Worm (Caenorhabditis elegans) whole organism, L2 larva: ENCODE data around the gene mre-11.

Experiments used
- C34F6.9 ChIP-seq: fragments of 150-350 bp; optimal IDR thresholded peaks from 2 replicates; lab custom pipeline; 2014; ENCODE audit warnings: missing biosample characterization, missing genetic modification characterization
- F13H6.1 ChIP-seq: sonication (generic microtip); optimal IDR thresholded peaks from 2 replicates; lab custom pipeline; 2016; ENCODE audit warnings: missing genetic modification characterization, missing compliant biosample characterization
- R02D3.7 ChIP-seq: fragments of 150-350 bp; optimal IDR thresholded peaks from 2 replicates; lab custom pipeline; 2014; ENCODE audit warnings: missing biosample characterization, missing genetic modification characterization
- Y55F3AM.14 ChIP-seq: fragments of 200-800 bp; sonication (Bioruptor generic); optimal IDR thresholded peaks from 2 replicates; lab custom pipeline; 2018; ENCODE audit warnings: mild to moderate bottlenecking, missing genetic modification characterization, missing compliant biosample characterization
- aly-2 ChIP-seq: fragments of 150-350 bp; optimal IDR thresholded peaks from 2 replicates; lab custom pipeline; 2014; ENCODE audit warnings: missing biosample characterization, missing genetic modification characterization
- ama-1 ChIP-seq: fragments of 150-350 bp; optimal IDR thresholded peaks from 2 replicates; lab custom pipeline; 2018; ENCODE audit warnings: inconsistent platforms
- blmp-1 ChIP-seq: sonication (generic microtip); optimal IDR thresholded peaks from 2 replicates; lab custom pipeline; 2017; ENCODE audit warnings: missing genetic modification characterization, mild to moderate bottlenecking, missing compliant biosample characterization, antibody characterized with exemption, moderate library complexity; ENCODE audit not compliant: insufficient read depth
- ceh-16 ChIP-seq: fragments of 150-350 bp; optimal IDR thresholded peaks from 2 replicates; lab custom pipeline; 2014; ENCODE audit warnings: missing biosample characterization, missing genetic modification characterization
- ceh-82 ChIP-seq: fragments of 150-350 bp; optimal IDR thresholded peaks from 2 replicates; lab custom pipeline; 2014; ENCODE audit warnings: missing biosample characterization, missing genetic modification characterization
- crh-2 ChIP-seq: sonication (generic microtip); optimal IDR thresholded peaks from 2 replicates; lab custom pipeline; 2017; ENCODE audit warnings: missing biosample characterization, missing genetic modification characterization
- dmd-4 ChIP-seq: sonication (generic microtip); optimal IDR thresholded peaks from 2 replicates; lab custom pipeline; 2017; ENCODE audit warnings: missing biosample characterization, missing genetic modification characterization
- fos-1 ChIP-seq: fragments of 150-350 bp; optimal IDR thresholded peaks from 2 replicates; lab custom pipeline; 2014; ENCODE audit warnings: missing biosample characterization, missing genetic modification characterization
- gmeb-1 ChIP-seq: fragments of 150-350 bp; optimal IDR thresholded peaks from 2 replicates; lab custom pipeline; 2014; ENCODE audit warnings: missing biosample characterization, missing genetic modification characterization
- lin-13 ChIP-seq: fragments of 150-350 bp; optimal IDR thresholded peaks from 2 replicates; lab custom pipeline; 2014; ENCODE audit warnings: missing biosample characterization, missing genetic modification reagents, missing genetic modification characterization
- lsy-2 ChIP-seq, 2 experiments: fragments of 150-350 bp in 1 of 2; sonication (generic microtip) in 1 of 2; optimal IDR thresholded peaks; 2 replicates each; lab custom pipeline; 2014 to 2017; ENCODE audit warnings: missing biosample characterization in 2 of 2, missing genetic modification characterization in 2 of 2
- mab-5 ChIP-seq: fragments of 150-350 bp; optimal IDR thresholded peaks from 2 replicates; lab custom pipeline; 2014; ENCODE audit warnings: missing biosample characterization, missing genetic modification characterization
- mbf-1 ChIP-seq: sonication (generic microtip); optimal IDR thresholded peaks from 2 replicates; lab custom pipeline; 2017; ENCODE audit warnings: missing biosample characterization, missing genetic modification characterization
- mdl-1 ChIP-seq, 2 experiments: fragments of 150-350 bp in 1 of 2; sonication (generic microtip) in 1 of 2; optimal IDR thresholded peaks; 2 replicates each; lab custom pipeline; 2017; ENCODE audit warnings: missing biosample characterization in 2 of 2, missing genetic modification characterization in 2 of 2
- nhr-10 ChIP-seq: sonication (generic microtip); optimal IDR thresholded peaks from 2 replicates; lab custom pipeline; 2017; ENCODE audit warnings: missing biosample characterization, missing genetic modification characterization
- nhr-129 ChIP-seq: fragments of 150-350 bp; optimal IDR thresholded peaks from 2 replicates; lab custom pipeline; 2014; ENCODE audit warnings: missing biosample characterization, missing genetic modification characterization
- nhr-21 ChIP-seq: fragments of 150-350 bp; optimal IDR thresholded peaks from 2 replicates; lab custom pipeline; 2014; ENCODE audit warnings: missing biosample characterization, missing genetic modification characterization
- nhr-23 ChIP-seq: fragments of 150-350 bp; optimal IDR thresholded peaks from 2 replicates; lab custom pipeline; 2014; ENCODE audit warnings: missing biosample characterization, missing genetic modification reagents, missing genetic modification characterization
- nhr-237 ChIP-seq: fragments of 150-350 bp; optimal IDR thresholded peaks from 2 replicates; lab custom pipeline; 2014; ENCODE audit warnings: missing biosample characterization, missing genetic modification characterization
- nhr-25 ChIP-seq: fragments of 150-350 bp; sonication (generic microtip); optimal IDR thresholded peaks from 3 replicates; lab custom pipeline; 2014; ENCODE audit warnings: missing biosample characterization, missing genetic modification characterization
- nhr-6 ChIP-seq: fragments of 150-350 bp; optimal IDR thresholded peaks from 2 replicates; lab custom pipeline; 2014; ENCODE audit warnings: missing biosample characterization, missing genetic modification characterization
- nhr-77 ChIP-seq: fragments of 150-350 bp; optimal IDR thresholded peaks from 2 replicates; lab custom pipeline; 2014; ENCODE audit warnings: missing biosample characterization, missing genetic modification characterization
- peb-1 ChIP-seq: fragments of 150-350 bp; optimal IDR thresholded peaks from 2 replicates; lab custom pipeline; 2014; ENCODE audit warnings: missing biosample characterization, missing genetic modification characterization
- sem-4 ChIP-seq: fragments of 150-350 bp; optimal IDR thresholded peaks from 2 replicates; lab custom pipeline; 2014; ENCODE audit warnings: missing biosample characterization, missing genetic modification reagents, missing genetic modification characterization
- skn-1 ChIP-seq: sonication (generic microtip); optimal IDR thresholded peaks from 2 replicates; lab custom pipeline; 2017; ENCODE audit warnings: missing biosample characterization, missing genetic modification characterization
- sma-9 ChIP-seq, 2 experiments: fragments of 150-350 bp in 1 of 2; sonication (generic microtip) in 1 of 2; optimal IDR thresholded peaks; 2 replicates each; lab custom pipeline; 2014 to 2016; ENCODE audit warnings: missing genetic modification characterization in 2 of 2, mild to moderate bottlenecking in 1 of 2, missing biosample characterization in 1 of 2, missing compliant biosample characterization in 1 of 2, missing genetic modification reagents in 1 of 2, moderate library complexity in 1 of 2
- unc-39 ChIP-seq: fragments of 150-350 bp; optimal IDR thresholded peaks from 2 replicates; lab custom pipeline; 2014; ENCODE audit warnings: missing biosample characterization, missing genetic modification characterization
- zag-1 ChIP-seq: fragments of 150-350 bp; optimal IDR thresholded peaks from 2 replicates; lab custom pipeline; 2014; ENCODE audit warnings: missing biosample characterization, missing genetic modification characterization
- ztf-1 ChIP-seq: fragments of 200-800 bp; sonication (Bioruptor generic); conservative IDR thresholded peaks from 2 replicates; pipeline ENCODE4 v1.3.6; 2022; ENCODE audit warnings: missing genetic modification characterization, missing compliant biosample characterization
- ztf-11 ChIP-seq: sonication (generic microtip); optimal IDR thresholded peaks from 2 replicates; lab custom pipeline; 2017; ENCODE audit warnings: missing biosample characterization, missing genetic modification characterization
- ztf-4 ChIP-seq: fragments of 150-350 bp; optimal IDR thresholded peaks from 2 replicates; lab custom pipeline; 2014; ENCODE audit warnings: missing biosample characterization, missing genetic modification characterization

The mre-11 gene

DNA sequence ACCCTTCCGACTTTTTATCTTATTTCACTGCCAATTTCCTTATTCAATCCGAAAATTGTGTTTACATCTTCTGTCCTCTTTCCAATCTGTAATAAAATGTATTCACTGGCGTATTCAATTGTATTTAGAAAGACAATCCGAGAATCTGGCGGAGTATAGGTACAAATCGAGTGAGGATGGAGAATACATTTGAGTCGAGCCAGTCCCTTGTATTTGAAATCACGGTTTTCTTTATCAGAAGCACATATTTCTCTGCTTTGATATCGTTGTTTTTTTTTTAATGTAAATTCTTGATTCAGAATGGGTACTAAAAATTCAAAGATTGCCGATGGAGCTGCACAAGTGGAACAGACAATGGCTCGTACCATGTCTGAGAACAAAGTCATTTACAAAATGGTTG is 27.4 kb upstream of the mre-11 start, which contains the start of gene ocr-1:
Gene ocr-1, plus strand, starts transcription at position 301 of the 400 bp plus-strand sequence.
- TF ChIP-seq nhr-23 (tag; lab: Kevin White, UChicago) (no peak), ceh-82 (no peak), nhr-21 (no peak), ztf-11 (tag; lab: Kevin White, UChicago) (no peak), zag-1 (tag; lab: Kevin White, UChicago) (no peak), lsy-2 (tag; optimal IDR thresholded peaks at IDR 0.05; lab: Kevin White, UChicago) (no peak), ztf-4 (no peak), nhr-6 (tag; lab: Kevin White, UChicago) (no peak), lin-13 (GFP tag; lab: Kevin White, UChicago) (no peak), mdl-1 (tag; optimal IDR thresholded peaks at IDR 0.05; lab: Kevin White, UChicago) (no peak), F13H6.1 (tag; lab: Kevin White, UChicago) (no peak), skn-1 (no peak), crh-2 (tag; lab: Kevin White, UChicago) (no peak), ceh-16 (no peak), nhr-10 (tag; lab: Kevin White, UChicago) (no peak), Y55F3AM.14 (GFP tag; lab: Kevin White, UChicago) (no peak), unc-39 (tag; lab: Kevin White, UChicago) (no peak), nhr-237 (tag; lab: Kevin White, UChicago) (no peak), peb-1 (no peak)

DNA sequence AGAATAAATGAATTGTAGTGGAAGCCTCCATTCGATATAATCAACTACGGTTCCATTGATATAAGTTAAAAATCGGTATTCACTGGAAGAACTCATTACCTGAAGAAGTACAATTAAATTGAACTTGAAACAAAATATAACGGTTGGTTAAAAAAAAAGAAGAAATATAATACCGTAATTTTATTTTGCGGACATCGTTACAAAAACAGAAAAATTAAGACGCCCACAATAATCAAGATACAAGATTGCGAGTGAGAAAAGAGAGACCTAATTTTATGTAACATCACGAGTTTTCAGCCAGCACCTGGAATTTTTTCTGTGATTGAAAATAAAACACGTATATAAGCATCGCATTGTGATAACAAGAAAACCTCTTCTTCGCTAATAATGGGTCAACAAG is 26.0 kb upstream of the mre-11 start, which contains the start of gene sre-6:
Gene sre-6, minus strand, starts transcription at position 101 of the 400 bp plus-strand sequence.
- TF ChIP-seq F13H6.1 (tag; lab: Kevin White, UChicago) (no peak), ztf-4 (no peak), fos-1 (tag; lab: Kevin White, UChicago) (no peak), ceh-82 (no peak), aly-2 (tag; lab: Kevin White, UChicago) (no peak), lsy-2 (tag; optimal IDR thresholded peaks at IDR 0.05; lab: Kevin White, UChicago) (no peak), nhr-21 (no peak), nhr-25 (tag; lab: Kevin White, UChicago) (no peak), peb-1 (no peak), dmd-4 (tag; lab: Kevin White, UChicago) (no peak), mdl-1 (tag; optimal IDR thresholded peaks at IDR 0.05; lab: Kevin White, UChicago) (no peak), mab-5 (tag; lab: Kevin White, UChicago) (no peak), nhr-10 (tag; lab: Kevin White, UChicago) (no peak), Y55F3AM.14 (GFP tag; lab: Kevin White, UChicago) (no peak), mbf-1 (tag; lab: Kevin White, UChicago) (no peak), skn-1 (no peak), nhr-237 (tag; lab: Kevin White, UChicago) (no peak), blmp-1 (tag; lab: Kevin White, UChicago) (no peak), ama-1 (lab: Kevin White, UChicago) (no peak), ztf-11 (tag; lab: Kevin White, UChicago) (no peak)

DNA sequence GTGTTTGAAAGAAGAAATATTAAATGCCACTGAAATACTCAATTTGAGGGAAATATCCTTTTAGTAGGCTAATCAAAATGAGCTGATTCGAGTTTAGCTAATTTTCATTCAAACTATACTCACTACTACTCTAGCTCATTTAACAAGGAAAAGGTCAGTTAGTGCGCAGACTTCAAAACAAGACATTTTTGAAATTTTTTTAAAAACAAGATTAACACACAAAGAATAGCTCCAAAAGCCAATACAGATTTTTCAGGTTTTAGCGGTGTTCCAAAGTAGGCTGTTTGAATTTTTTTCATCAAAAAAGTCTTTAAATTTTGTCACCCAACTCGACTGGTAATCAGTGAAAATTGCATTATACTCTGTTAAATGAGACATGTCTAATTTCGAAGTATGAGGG is 24.2 kb upstream of the mre-11 start:
- TF ChIP-seq nhr-25 (tag; lab: Kevin White, UChicago) = peak; percentile 31
- TF ChIP-seq nhr-77 (tag; lab: Kevin White, UChicago) = no peak

DNA sequence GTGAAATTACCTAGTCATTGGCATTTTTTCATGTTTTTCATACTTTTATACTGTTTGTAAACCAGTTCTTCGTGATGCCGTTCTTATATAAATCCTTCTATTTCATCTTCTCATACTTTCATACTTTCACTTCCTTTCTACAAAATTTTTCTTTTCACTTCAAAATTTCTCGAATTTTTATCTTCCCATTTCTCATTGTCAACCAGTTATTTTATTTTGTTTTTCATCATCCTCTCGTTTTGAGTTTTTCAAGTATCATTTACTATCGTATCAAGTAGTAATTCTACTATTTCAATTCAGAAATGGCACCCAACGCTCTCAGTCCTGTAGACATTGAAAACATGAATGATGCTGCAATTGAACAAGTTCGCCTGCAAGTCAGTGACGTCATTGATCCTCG is 22.0 kb upstream of the mre-11 start, which contains the start of gene F28H7.8:
Gene F28H7.8, plus strand, starts transcription at position 301 of the 400 bp plus-strand sequence.
- no peak for TF ChIP-seq C34F6.9
- peak; percentile 27 for TF ChIP-seq blmp-1 (tag; lab: Kevin White, UChicago)
- peak; percentile 21 for TF ChIP-seq nhr-25 (tag; lab: Kevin White, UChicago)
- TF ChIP-seq ztf-4 = no peak
- no peak for TF ChIP-seq sem-4 (tag; lab: Kevin White, UChicago)

DNA sequence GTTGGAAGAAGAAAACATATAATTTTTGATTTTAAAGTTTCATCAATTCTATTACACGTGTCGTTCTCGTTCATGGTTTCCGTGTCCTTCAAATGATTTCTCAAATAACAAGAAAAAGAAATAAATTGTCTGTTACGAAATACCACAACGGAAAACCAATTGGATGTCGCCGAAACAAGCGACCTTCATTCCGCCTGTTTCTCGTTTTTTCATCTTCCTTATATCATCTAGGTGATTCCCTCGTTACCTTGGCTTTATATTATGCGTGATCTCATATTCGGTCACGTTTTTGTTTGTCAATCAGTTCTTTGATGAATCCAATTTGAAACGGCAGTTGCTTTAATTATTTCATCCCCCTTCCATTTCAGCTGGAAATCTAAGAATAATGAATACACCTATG is 20.5 kb upstream of the mre-11 start:
- no peak for TF ChIP-seq ceh-16
- peak; percentile 35 for TF ChIP-seq nhr-129 (tag; lab: Kevin White, UChicago)
- no peak for TF ChIP-seq ztf-1 (GFP tag; lab: Robert Waterston, UW)
- TF ChIP-seq ama-1 (lab: Kevin White, UChicago) = no peak
- peak; percentile 48 for TF ChIP-seq blmp-1 (tag; lab: Kevin White, UChicago)
- peak; percentile 0 for TF ChIP-seq sma-9 (GFP tag; optimal IDR thresholded peaks at IDR 0.05; lab: Kevin White, UChicago)
- no peak for TF ChIP-seq sma-9 (tag; optimal IDR thresholded peaks at IDR 0.05; lab: Kevin White, UChicago)
- no peak for TF ChIP-seq gmeb-1 (tag; lab: Kevin White, UChicago)
- TF ChIP-seq skn-1 = no peak
- TF ChIP-seq R02D3.7 = no peak
- TF ChIP-seq aly-2 (tag; lab: Kevin White, UChicago) = no peak
- peak; percentile 74 for TF ChIP-seq nhr-25 (tag; lab: Kevin White, UChicago)
- no peak for TF ChIP-seq unc-39 (tag; lab: Kevin White, UChicago)
- no peak for TF ChIP-seq Y55F3AM.14 (GFP tag; lab: Kevin White, UChicago)
